Worm (Caenorhabditis elegans) whole organism, L1 larva: ENCODE data around the gene T08A11.1.

Experiments
- C04F5.9 ChIP-seq: sonication (generic microtip); optimal IDR thresholded peaks from 2 replicates; lab custom pipeline; 2016; ENCODE audit warnings: missing genetic modification characterization, missing compliant biosample characterization
- C16A3.4 ChIP-seq: fragments of 150-350 bp; optimal IDR thresholded peaks from 2 replicates; lab custom pipeline; 2014; ENCODE audit warnings: missing biosample characterization, missing genetic modification characterization
- ama-1 ChIP-seq: fragments of 150-350 bp; optimal IDR thresholded peaks from 2 replicates; lab custom pipeline; 2014
- ceh-82 ChIP-seq, 3 experiments: fragments of 150-350 bp in 1 of 3; sonication (generic microtip) in 2 of 3; optimal IDR thresholded peaks; 2 replicates each; lab custom pipeline; 2014 to 2017; ENCODE audit warnings: missing biosample characterization in 3 of 3, missing genetic modification characterization in 3 of 3
- efl-1 ChIP-seq, 4 experiments: fragments of 150-350 bp; optimal IDR thresholded peaks in 3 of 4; peaks in 1 of 4; 1 replicate in 1 of 4; 2 replicates in 3 of 4; lab custom pipeline; 2014; ENCODE audit warnings: missing biosample characterization in 2 of 4, missing genetic modification characterization in 2 of 4, missing genetic modification reagents in 2 of 4
- lin-39 ChIP-seq: fragments of 150-350 bp; optimal IDR thresholded peaks from 2 replicates; lab custom pipeline; 2014; ENCODE audit warnings: missing biosample characterization, missing genetic modification reagents, missing genetic modification characterization
- mep-1 ChIP-seq: fragments of 150-350 bp; optimal IDR thresholded peaks from 2 replicates; lab custom pipeline; 2014; ENCODE audit warnings: missing biosample characterization, missing genetic modification characterization
- nhr-20 ChIP-seq: sonication (generic microtip); optimal IDR thresholded peaks from 2 replicates; lab custom pipeline; 2016; ENCODE audit warnings: mild to moderate bottlenecking, missing genetic modification characterization, missing compliant biosample characterization
- nhr-84 ChIP-seq: sonication (generic microtip); optimal IDR thresholded peaks from 2 replicates; lab custom pipeline; 2017; ENCODE audit warnings: missing biosample characterization, missing genetic modification characterization
- rnt-1 ChIP-seq: sonication (generic microtip); optimal IDR thresholded peaks from 2 replicates; lab custom pipeline; 2016; ENCODE audit warnings: mild to moderate bottlenecking, missing genetic modification characterization, moderate library complexity, missing compliant biosample characterization
- skn-1 ChIP-seq: fragments of 150-350 bp; optimal IDR thresholded peaks from 2 replicates; lab custom pipeline; 2014; ENCODE audit warnings: missing biosample characterization, missing genetic modification characterization
- snpc-4 ChIP-seq: fragments of 150-350 bp; optimal IDR thresholded peaks from 2 replicates; lab custom pipeline; 2014; ENCODE audit warnings: missing biosample characterization, missing genetic modification characterization

DNA sequence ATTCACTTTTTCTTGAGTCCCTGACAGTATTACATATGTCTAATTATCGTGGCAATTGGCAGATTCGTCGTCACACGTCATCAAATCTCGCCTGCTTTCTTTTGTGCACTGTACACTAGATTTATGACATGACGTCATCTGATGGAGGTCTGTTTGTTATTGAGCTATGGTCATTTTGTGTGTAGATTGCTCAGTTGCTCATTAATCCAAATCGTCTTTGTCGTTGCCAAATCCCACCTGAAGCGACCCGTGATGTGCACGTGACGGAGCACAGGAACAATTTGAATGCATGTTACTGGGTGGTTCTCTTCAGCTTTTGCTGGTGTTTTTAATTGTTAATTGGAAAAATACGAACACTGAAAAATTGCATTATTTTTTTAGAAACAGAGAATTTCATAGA, 9.9 kb upstream of the T08A11.1 start:
- TF ChIP-seq ama-1 (lab: Kevin White, UChicago) (no peak), mep-1 (tag; lab: Kevin White, UChicago) (no peak), lin-39 (no peak), nhr-20 (no peak), rnt-1 (tag; lab: Kevin White, UChicago) (no peak), C16A3.4 (tag; lab: Kevin White, UChicago) (no peak), efl-1 (optimal IDR thresholded peaks at IDR 0.05; lab: Kevin White, UChicago) (no peak), efl-1 (GFP tag; optimal IDR thresholded peaks at IDR 0.05 in 1 of 2; lab: Kevin White, UChicago) (no peak), C04F5.9 (tag; lab: Kevin White, UChicago) (no peak), nhr-84 (no peak), ceh-82 (tag; optimal IDR thresholded peaks at IDR 0.05; lab: Kevin White, UChicago) (no peak), snpc-4 (no peak), skn-1 (tag; lab: Kevin White, UChicago) (no peak)
